Worm (Caenorhabditis elegans) whole organism, L3 larva: ENCODE data around the gene T28B11.1.

Experiments used
- R02D3.7 ChIP-seq: fragments of 150-350 bp; optimal IDR thresholded peaks from 2 replicates; lab custom pipeline; 2014; ENCODE audit warnings: missing biosample characterization, missing genetic modification characterization
- ZK546.5 ChIP-seq: sonication (generic microtip); optimal IDR thresholded peaks from 2 replicates; lab custom pipeline; 2017; ENCODE audit warnings: missing biosample characterization, missing genetic modification characterization
- aly-2 ChIP-seq: fragments of 150-350 bp; optimal IDR thresholded peaks from 2 replicates; lab custom pipeline; 2014; ENCODE audit warnings: missing biosample characterization, missing genetic modification characterization
- ama-1 ChIP-seq: fragments of 150-350 bp; optimal IDR thresholded peaks from 2 replicates; lab custom pipeline; 2018
- ceh-16 ChIP-seq: sonication (generic microtip); optimal IDR thresholded peaks from 2 replicates; lab custom pipeline; 2017; ENCODE audit warnings: missing biosample characterization, missing genetic modification characterization
- ceh-28 ChIP-seq: fragments of 150-350 bp; optimal IDR thresholded peaks from 2 replicates; lab custom pipeline; 2014; ENCODE audit warnings: missing biosample characterization, missing genetic modification reagents, missing genetic modification characterization
- ceh-82 ChIP-seq: fragments of 150-350 bp; optimal IDR thresholded peaks from 2 replicates; lab custom pipeline; 2014; ENCODE audit warnings: missing biosample characterization, missing genetic modification characterization
- ceh-9 ChIP-seq: sonication (generic microtip); optimal IDR thresholded peaks from 2 replicates; lab custom pipeline; 2018; ENCODE audit warnings: missing biosample characterization, missing genetic modification characterization
- daf-12 ChIP-seq: fragments of 150-350 bp; optimal IDR thresholded peaks from 2 replicates; lab custom pipeline; 2014; ENCODE audit warnings: missing biosample characterization, missing genetic modification reagents, missing genetic modification characterization
- egl-27 ChIP-seq: sonication (generic microtip); optimal IDR thresholded peaks from 4 replicates; lab custom pipeline; 2017; ENCODE audit warnings: missing biosample characterization, missing genetic modification reagents, missing genetic modification characterization
- elt-1 ChIP-seq: fragments of 150-350 bp; optimal IDR thresholded peaks from 2 replicates; lab custom pipeline; 2014; ENCODE audit warnings: missing biosample characterization, missing genetic modification characterization
- elt-2 ChIP-seq: sonication (generic microtip); optimal IDR thresholded peaks from 2 replicates; lab custom pipeline; 2016; ENCODE audit warnings: missing genetic modification reagents, mild to moderate bottlenecking, missing genetic modification characterization, missing compliant biosample characterization
- fkh-10 ChIP-seq: sonication (generic microtip); optimal IDR thresholded peaks from 2 replicates; lab custom pipeline; 2017; ENCODE audit warnings: missing biosample characterization, missing genetic modification reagents, missing genetic modification characterization
- fos-1 ChIP-seq: fragments of 150-350 bp; optimal IDR thresholded peaks from 2 replicates; lab custom pipeline; 2014; ENCODE audit warnings: missing biosample characterization, missing genetic modification characterization
- hmg-11 ChIP-seq: sonication (generic microtip); optimal IDR thresholded peaks from 2 replicates; lab custom pipeline; 2016; ENCODE audit warnings: missing genetic modification characterization, missing compliant biosample characterization
- jun-1 ChIP-seq: fragments of 150-350 bp; optimal IDR thresholded peaks from 2 replicates; lab custom pipeline; 2014; ENCODE audit warnings: missing biosample characterization, missing genetic modification reagents, missing genetic modification characterization
- lin-15B ChIP-seq: fragments of 150-350 bp; optimal IDR thresholded peaks from 2 replicates; lab custom pipeline; 2014; ENCODE audit warnings: missing biosample characterization, missing genetic modification characterization
- lin-39 ChIP-seq: fragments of 150-350 bp; optimal IDR thresholded peaks from 2 replicates; lab custom pipeline; 2018; ENCODE audit warnings: missing biosample characterization, missing genetic modification reagents, missing genetic modification characterization
- lsy-12 ChIP-seq: sonication (generic microtip); optimal IDR thresholded peaks from 2 replicates; lab custom pipeline; 2016; ENCODE audit warnings: mild to moderate bottlenecking, missing genetic modification characterization, missing compliant biosample characterization
- mdl-1 ChIP-seq: fragments of 150-350 bp; optimal IDR thresholded peaks from 2 replicates; lab custom pipeline; 2014; ENCODE audit warnings: missing biosample characterization, missing genetic modification characterization
- nfya-1 ChIP-seq: sonication (generic microtip); optimal IDR thresholded peaks from 2 replicates; lab custom pipeline; 2017; ENCODE audit warnings: missing genetic modification characterization, mild to moderate bottlenecking, missing compliant biosample characterization, antibody characterized with exemption, moderate library complexity; ENCODE audit not compliant: insufficient read depth
- nhr-11 ChIP-seq: fragments of 150-350 bp; optimal IDR thresholded peaks from 2 replicates; lab custom pipeline; 2014; ENCODE audit warnings: missing biosample characterization, missing genetic modification characterization
- nhr-12 ChIP-seq: fragments of 150-350 bp; optimal IDR thresholded peaks from 2 replicates; lab custom pipeline; 2014; ENCODE audit warnings: missing biosample characterization, missing genetic modification characterization
- nhr-237 ChIP-seq: fragments of 150-350 bp; optimal IDR thresholded peaks from 2 replicates; lab custom pipeline; 2014; ENCODE audit warnings: missing biosample characterization, missing genetic modification characterization
- nhr-25 ChIP-seq: sonication (generic microtip); optimal IDR thresholded peaks from 2 replicates; lab custom pipeline; 2017; ENCODE audit warnings: missing biosample characterization, missing genetic modification characterization
- nhr-28 ChIP-seq: fragments of 150-350 bp; optimal IDR thresholded peaks from 2 replicates; lab custom pipeline; 2014; ENCODE audit warnings: missing biosample characterization, missing genetic modification characterization
- nhr-43 ChIP-seq: sonication (generic microtip); optimal IDR thresholded peaks from 2 replicates; lab custom pipeline; 2016; ENCODE audit warnings: mild to moderate bottlenecking, missing genetic modification characterization, missing compliant biosample characterization; ENCODE audit not compliant: poor library complexity, severe bottlenecking
- nhr-76 ChIP-seq: fragments of 150-350 bp; sonication (generic microtip); optimal IDR thresholded peaks from 5 replicates; lab custom pipeline; 2014; ENCODE audit warnings: missing biosample characterization, missing genetic modification characterization
- nhr-77 ChIP-seq: fragments of 150-350 bp; optimal IDR thresholded peaks from 2 replicates; lab custom pipeline; 2014; ENCODE audit warnings: missing biosample characterization, missing genetic modification characterization
- pha-4 ChIP-seq: fragments of 150-350 bp; optimal IDR thresholded peaks from 2 replicates; lab custom pipeline; 2014; ENCODE audit warnings: missing biosample characterization, missing genetic modification reagents, missing genetic modification characterization
- pqm-1 ChIP-seq: fragments of 150-350 bp; optimal IDR thresholded peaks from 2 replicates; lab custom pipeline; 2017; ENCODE audit warnings: missing biosample characterization, missing genetic modification characterization, inconsistent platforms
- sea-2 ChIP-seq: fragments of 150-350 bp; sonication (generic microtip); optimal IDR thresholded peaks from 4 replicates; lab custom pipeline; 2014; ENCODE audit warnings: missing biosample characterization, missing genetic modification reagents, missing genetic modification characterization
- snpc-4 ChIP-seq: fragments of 150-350 bp; optimal IDR thresholded peaks from 2 replicates; lab custom pipeline; 2014; ENCODE audit warnings: missing biosample characterization, missing genetic modification characterization
- unc-39 ChIP-seq: sonication (generic microtip); optimal IDR thresholded peaks from 4 replicates; lab custom pipeline; 2017; ENCODE audit warnings: missing biosample characterization, missing genetic modification characterization
- unc-62 ChIP-seq: fragments of 150-350 bp; sonication (generic microtip); optimal IDR thresholded peaks from 4 replicates; lab custom pipeline; 2014; ENCODE audit warnings: missing biosample characterization, missing genetic modification reagents, missing genetic modification characterization
- zag-1 ChIP-seq: fragments of 150-350 bp; optimal IDR thresholded peaks from 2 replicates; lab custom pipeline; 2014; ENCODE audit warnings: missing biosample characterization, missing genetic modification characterization
- ztf-4 ChIP-seq: fragments of 150-350 bp; optimal IDR thresholded peaks from 2 replicates; lab custom pipeline; 2014; ENCODE audit warnings: missing biosample characterization, missing genetic modification characterization

The T28B11.1 gene

ce11 chrV:10768892-10769291, 36.7 kb upstream of the T28B11.1 start:
- TF ChIP-seq jun-1 (tag; lab: Kevin White, UChicago) (no peak), snpc-4 (no peak), ceh-9 (no peak), elt-1 (tag; lab: Kevin White, UChicago) (no peak), unc-62 (GFP tag; lab: Kevin White, UChicago) (no peak), aly-2 (tag; lab: Kevin White, UChicago) (no peak), ztf-4 (tag; lab: Kevin White, UChicago) (no peak), fkh-10 (GFP tag; lab: Kevin White, UChicago) (no peak), ceh-82 (no peak), lin-39 (no peak), nhr-43 (tag; lab: Kevin White, UChicago) (no peak), pha-4 (tag; lab: Kevin White, UChicago) (no peak), zag-1 (tag; lab: Kevin White, UChicago) (no peak)

DNA sequence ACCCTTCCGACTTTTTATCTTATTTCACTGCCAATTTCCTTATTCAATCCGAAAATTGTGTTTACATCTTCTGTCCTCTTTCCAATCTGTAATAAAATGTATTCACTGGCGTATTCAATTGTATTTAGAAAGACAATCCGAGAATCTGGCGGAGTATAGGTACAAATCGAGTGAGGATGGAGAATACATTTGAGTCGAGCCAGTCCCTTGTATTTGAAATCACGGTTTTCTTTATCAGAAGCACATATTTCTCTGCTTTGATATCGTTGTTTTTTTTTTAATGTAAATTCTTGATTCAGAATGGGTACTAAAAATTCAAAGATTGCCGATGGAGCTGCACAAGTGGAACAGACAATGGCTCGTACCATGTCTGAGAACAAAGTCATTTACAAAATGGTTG, 31.8 kb upstream of the T28B11.1 start, which contains the start of gene ocr-1:
ocr-1 (plus strand) TSS at position 301 of the 400 bp plus-strand sequence.
- TF ChIP-seq nhr-11 (tag; lab: Kevin White, UChicago) (no peak), lin-15B (tag; lab: Kevin White, UChicago) (no peak), nhr-43 (tag; lab: Kevin White, UChicago) (no peak), lsy-12 (no peak), ama-1 (lab: Kevin White, UChicago) (no peak), snpc-4 (no peak), ztf-4 (tag; lab: Kevin White, UChicago) (no peak), hmg-11 (no peak), nhr-77 (no peak), ceh-28 (no peak), R02D3.7 (tag; lab: Kevin White, UChicago) (no peak), mdl-1 (tag; lab: Kevin White, UChicago) (no peak), sea-2 (GFP tag; lab: Kevin White, UChicago) (no peak), pqm-1 (no peak), lin-39 (no peak), ceh-9 (no peak), pha-4 (tag; lab: Kevin White, UChicago) (no peak), zag-1 (tag; lab: Kevin White, UChicago) (no peak), nhr-28 (tag; lab: Kevin White, UChicago) (no peak), nfya-1 (tag; lab: Kevin White, UChicago) (no peak)
- TF ChIP-seq, all 47 proteins: peak for 0

DNA sequence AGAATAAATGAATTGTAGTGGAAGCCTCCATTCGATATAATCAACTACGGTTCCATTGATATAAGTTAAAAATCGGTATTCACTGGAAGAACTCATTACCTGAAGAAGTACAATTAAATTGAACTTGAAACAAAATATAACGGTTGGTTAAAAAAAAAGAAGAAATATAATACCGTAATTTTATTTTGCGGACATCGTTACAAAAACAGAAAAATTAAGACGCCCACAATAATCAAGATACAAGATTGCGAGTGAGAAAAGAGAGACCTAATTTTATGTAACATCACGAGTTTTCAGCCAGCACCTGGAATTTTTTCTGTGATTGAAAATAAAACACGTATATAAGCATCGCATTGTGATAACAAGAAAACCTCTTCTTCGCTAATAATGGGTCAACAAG, 30.5 kb upstream of the T28B11.1 start, which contains the start of gene sre-6:
sre-6 (minus strand) TSS at position 101 of the 400 bp plus-strand sequence.
- TF ChIP-seq nhr-12 (tag; lab: Kevin White, UChicago) (no peak), ceh-28 (no peak), mdl-1 (tag; lab: Kevin White, UChicago) (no peak), lin-39 (no peak), lsy-12 (no peak), ztf-4 (tag; lab: Kevin White, UChicago) (no peak), jun-1 (tag; lab: Kevin White, UChicago) (no peak), unc-39 (tag; lab: Kevin White, UChicago) (no peak), ceh-16 (tag; lab: Kevin White, UChicago) (no peak), snpc-4 (no peak)

DNA sequence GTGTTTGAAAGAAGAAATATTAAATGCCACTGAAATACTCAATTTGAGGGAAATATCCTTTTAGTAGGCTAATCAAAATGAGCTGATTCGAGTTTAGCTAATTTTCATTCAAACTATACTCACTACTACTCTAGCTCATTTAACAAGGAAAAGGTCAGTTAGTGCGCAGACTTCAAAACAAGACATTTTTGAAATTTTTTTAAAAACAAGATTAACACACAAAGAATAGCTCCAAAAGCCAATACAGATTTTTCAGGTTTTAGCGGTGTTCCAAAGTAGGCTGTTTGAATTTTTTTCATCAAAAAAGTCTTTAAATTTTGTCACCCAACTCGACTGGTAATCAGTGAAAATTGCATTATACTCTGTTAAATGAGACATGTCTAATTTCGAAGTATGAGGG, 28.6 kb upstream of the T28B11.1 start:
- no peak for TF ChIP-seq fkh-10 (GFP tag; lab: Kevin White, UChicago)
- no peak for TF ChIP-seq nhr-237 (tag; lab: Kevin White, UChicago)
- no peak for TF ChIP-seq lin-15B (tag; lab: Kevin White, UChicago)
- TF ChIP-seq nhr-76 (tag; lab: Kevin White, UChicago): no peak
- no peak for TF ChIP-seq fos-1 (tag; lab: Kevin White, UChicago)
- no peak for TF ChIP-seq snpc-4
- no peak for TF ChIP-seq ceh-9
- no peak for TF ChIP-seq mdl-1 (tag; lab: Kevin White, UChicago)
- no peak for TF ChIP-seq daf-12 (tag; lab: Kevin White, UChicago)

ce11 chrV:10758658-10759057, 26.4 kb upstream of the T28B11.1 start, which contains the start of gene F28H7.8:
Gene F28H7.8, plus strand, starts transcription at chrV:10758958.
- no peak for TF ChIP-seq nfya-1 (tag; lab: Kevin White, UChicago)
- no peak for TF ChIP-seq R02D3.7 (tag; lab: Kevin White, UChicago)
- no peak for TF ChIP-seq aly-2 (tag; lab: Kevin White, UChicago)
- TF ChIP-seq lsy-12: no peak
- no peak for TF ChIP-seq egl-27 (tag; lab: Kevin White, UChicago)
- no peak for TF ChIP-seq ceh-28
- no peak for TF ChIP-seq ZK546.5 (tag; lab: Kevin White, UChicago)
- TF ChIP-seq lin-39: no peak
- TF ChIP-seq elt-1 (tag; lab: Kevin White, UChicago): no peak
- TF ChIP-seq nhr-25 (tag; lab: Kevin White, UChicago): no peak
- no peak for TF ChIP-seq ama-1 (lab: Kevin White, UChicago)
- no peak for TF ChIP-seq elt-2 (tag; lab: Kevin White, UChicago)
- no peak for TF ChIP-seq nhr-76 (tag; lab: Kevin White, UChicago)
- no peak for TF ChIP-seq nhr-43 (tag; lab: Kevin White, UChicago)
- TF ChIP-seq ztf-4 (tag; lab: Kevin White, UChicago): no peak
- TF ChIP-seq pqm-1: no peak
